Worm (Caenorhabditis elegans) whole organism, young adult: ENCODE results near the gene F21D9.2.

ENCODE experiments used
- B0261.1 ChIP-seq: sonication (generic microtip); optimal IDR thresholded peaks from 2 replicates; lab custom pipeline; 2016; ENCODE audit warnings: mild to moderate bottlenecking, missing genetic modification characterization, moderate library complexity, missing compliant biosample characterization
- C06A6.2 ChIP-seq: fragments of 200-800 bp; sonication (Bioruptor generic); conservative IDR thresholded peaks from 2 replicates; pipeline ENCODE4 v1.3.6; 2022; ENCODE audit warnings: missing genetic modification characterization, missing compliant biosample characterization
- F33H1.4 ChIP-seq: fragments of 200-800 bp; sonication (Bioruptor generic); IDR thresholded peaks from 2 replicates; pipeline ENCODE4 v1.3.6; 2022; ENCODE audit warnings: missing genetic modification reagents, missing genetic modification characterization, missing compliant biosample characterization
- F37B4.10 ChIP-seq: fragments of 200-800 bp; sonication (Bioruptor generic); IDR thresholded peaks from 2 replicates; pipeline ENCODE4 v1.3.6; 2022; ENCODE audit warnings: missing genetic modification characterization, missing compliant biosample characterization
- F55B11.4 ChIP-seq: sonication (generic microtip); optimal IDR thresholded peaks from 2 replicates; lab custom pipeline; 2016; ENCODE audit warnings: missing compliant biosample characterization, missing genetic modification characterization, borderline replicate concordance; ENCODE audit not compliant: insufficient read depth
- K11D2.4 ChIP-seq: fragments of 200-800 bp; sonication (Bioruptor generic); IDR thresholded peaks from 2 replicates; pipeline ENCODE4 v1.3.6; 2022; ENCODE audit warnings: missing genetic modification reagents, missing genetic modification characterization, missing compliant biosample characterization
- T26A5.8 ChIP-seq: sonication (generic microtip); optimal IDR thresholded peaks from 2 replicates; lab custom pipeline; 2016; ENCODE audit warnings: missing genetic modification characterization, missing compliant biosample characterization
- Y67H2A.10 ChIP-seq: fragments of 200-800 bp; sonication (Bioruptor generic); conservative IDR thresholded peaks from 2 replicates; pipeline ENCODE4 v1.3.6; 2022; ENCODE audit warnings: missing genetic modification reagents, missing genetic modification characterization, missing compliant biosample characterization
- Y79H2A.3 ChIP-seq: fragments of 200-800 bp; sonication (Bioruptor generic); conservative IDR thresholded peaks from 2 replicates; pipeline ENCODE4 v1.3.6; 2022; ENCODE audit warnings: missing genetic modification reagents, missing genetic modification characterization, missing compliant biosample characterization
- ama-1 ChIP-seq, 3 experiments: fragments of 150-350 bp in 1 of 3; sonication (generic microtip) in 2 of 3; optimal IDR thresholded peaks; 2 replicates each; lab custom pipeline; 2014 to 2018; ENCODE audit warnings: missing biosample characterization in 2 of 3, missing genetic modification characterization in 2 of 3, missing genetic modification reagents in 2 of 3
- atf-7 ChIP-seq: sonication (generic microtip); optimal IDR thresholded peaks from 2 replicates; lab custom pipeline; 2017; ENCODE audit warnings: mild to moderate bottlenecking, missing genetic modification characterization, missing compliant biosample characterization
- bed-1 ChIP-seq: fragments of 200-800 bp; sonication (Bioruptor generic); IDR thresholded peaks from 2 replicates; pipeline ENCODE4 v1.3.6; 2022; ENCODE audit warnings: missing genetic modification reagents, missing genetic modification characterization, missing compliant biosample characterization
- bed-2 ChIP-seq: fragments of 200-800 bp; sonication (Bioruptor generic); IDR thresholded peaks from 2 replicates; pipeline ENCODE4 v1.3.6; 2022; ENCODE audit warnings: missing genetic modification reagents, missing genetic modification characterization, missing compliant biosample characterization
- ceh-58 ChIP-seq: fragments of 200-800 bp; sonication (Bioruptor generic); IDR thresholded peaks from 2 replicates; pipeline ENCODE4 v1.3.6; 2022; ENCODE audit warnings: missing genetic modification characterization, missing compliant biosample characterization
- dpl-1 ChIP-seq: fragments of 150-350 bp; optimal IDR thresholded peaks from 2 replicates; lab custom pipeline; 2014; ENCODE audit warnings: missing biosample characterization, missing genetic modification reagents, missing genetic modification characterization
- egl-44 ChIP-seq: fragments of 200-800 bp; sonication (Bioruptor generic); IDR thresholded peaks from 2 replicates; pipeline ENCODE4 v1.3.6; 2022; ENCODE audit warnings: missing genetic modification reagents, missing genetic modification characterization, missing compliant biosample characterization
- egrh-3 ChIP-seq: fragments of 200-800 bp; sonication (Bioruptor generic); IDR thresholded peaks from 2 replicates; pipeline ENCODE4 v1.3.6; 2022; ENCODE audit warnings: missing genetic modification reagents, missing genetic modification characterization, missing compliant biosample characterization
- hlh-12 ChIP-seq: sonication (generic microtip); optimal IDR thresholded peaks from 2 replicates; lab custom pipeline; 2016; ENCODE audit warnings: missing genetic modification characterization, missing compliant biosample characterization
- let-526 ChIP-seq: fragments of 200-800 bp; sonication (Bioruptor generic); IDR thresholded peaks from 2 replicates; pipeline ENCODE4 v1.3.6; 2022; ENCODE audit warnings: missing genetic modification reagents, missing genetic modification characterization, missing compliant biosample characterization
- lin-26 ChIP-seq: fragments of 200-800 bp; sonication (Bioruptor generic); IDR thresholded peaks from 2 replicates; pipeline ENCODE4 v1.3.6; 2022; ENCODE audit warnings: missing genetic modification reagents, missing genetic modification characterization, missing compliant biosample characterization
- lin-40 ChIP-seq: sonication (generic microtip); optimal IDR thresholded peaks from 2 replicates; lab custom pipeline; 2016; ENCODE audit warnings: missing genetic modification characterization, mild to moderate bottlenecking, missing compliant biosample characterization, missing genotype, missing genetic modification reagents
- lsl-1 ChIP-seq: fragments of 200-800 bp; sonication (Bioruptor generic); optimal IDR thresholded peaks from 2 replicates; lab custom pipeline; 2018; ENCODE audit warnings: mild to moderate bottlenecking, missing genetic modification characterization, moderate library complexity, missing compliant biosample characterization
- lsy-27 ChIP-seq: sonication (generic microtip); optimal IDR thresholded peaks from 2 replicates; lab custom pipeline; 2017; ENCODE audit warnings: missing genetic modification characterization, mild to moderate bottlenecking, missing compliant biosample characterization, antibody characterized with exemption, missing genotype, borderline replicate concordance; ENCODE audit not compliant: insufficient read depth
- madf-6 ChIP-seq: fragments of 200-800 bp; sonication (Bioruptor generic); IDR thresholded peaks from 2 replicates; pipeline ENCODE4 v1.3.6; 2022; ENCODE audit warnings: missing genetic modification reagents, missing genetic modification characterization, missing compliant biosample characterization
- madf-8 ChIP-seq: fragments of 200-800 bp; sonication (Bioruptor generic); conservative IDR thresholded peaks from 2 replicates; pipeline ENCODE4 v1.3.6; 2022; ENCODE audit warnings: missing genetic modification reagents, missing genetic modification characterization, missing compliant biosample characterization
- mcd-1 ChIP-seq: fragments of 200-800 bp; sonication (Bioruptor generic); IDR thresholded peaks from 2 replicates; pipeline ENCODE4 v1.3.6; 2022; ENCODE audit warnings: missing genetic modification reagents, missing genetic modification characterization, missing compliant biosample characterization
- mxl-1 ChIP-seq: sonication (generic microtip); optimal IDR thresholded peaks from 2 replicates; lab custom pipeline; 2016; ENCODE audit warnings: missing genetic modification characterization, missing compliant biosample characterization
- nfya-1 ChIP-seq: sonication (generic microtip); optimal IDR thresholded peaks from 2 replicates; lab custom pipeline; 2017; ENCODE audit warnings: antibody characterized with exemption, missing compliant biosample characterization, missing genetic modification characterization, borderline replicate concordance; ENCODE audit not compliant: insufficient read depth
- nhr-80 ChIP-seq: sonication (generic microtip); optimal IDR thresholded peaks from 2 replicates; lab custom pipeline; 2016; ENCODE audit warnings: missing genetic modification characterization, missing compliant biosample characterization
- sdz-38 ChIP-seq: sonication (generic microtip); optimal IDR thresholded peaks from 2 replicates; lab custom pipeline; 2016; ENCODE audit warnings: missing genotype, missing genetic modification characterization, missing compliant biosample characterization
- snpc-3.4 ChIP-seq: sonication (generic microtip); optimal IDR thresholded peaks from 2 replicates; lab custom pipeline; 2017; ENCODE audit warnings: missing genetic modification characterization, mild to moderate bottlenecking, missing compliant biosample characterization, antibody characterized with exemption, moderate library complexity, missing genotype, missing genetic modification reagents
- somi-1 ChIP-seq: fragments of 200-800 bp; sonication (Bioruptor generic); optimal IDR thresholded peaks from 2 replicates; lab custom pipeline; 2018; ENCODE audit warnings: mild to moderate bottlenecking, missing genetic modification characterization, missing compliant biosample characterization
- zfh-2 ChIP-seq: fragments of 200-800 bp; sonication (Bioruptor generic); conservative IDR thresholded peaks from 2 replicates; pipeline ENCODE4 v1.3.6; 2022; ENCODE audit warnings: missing genetic modification reagents, missing genetic modification characterization, missing compliant biosample characterization
- ztf-28 ChIP-seq: fragments of 200-800 bp; sonication (Bioruptor generic); IDR thresholded peaks from 2 replicates; pipeline ENCODE4 v1.3.6; 2022; ENCODE audit warnings: missing genetic modification reagents, missing genetic modification characterization, missing compliant biosample characterization

F21D9.2 gene

DNA sequence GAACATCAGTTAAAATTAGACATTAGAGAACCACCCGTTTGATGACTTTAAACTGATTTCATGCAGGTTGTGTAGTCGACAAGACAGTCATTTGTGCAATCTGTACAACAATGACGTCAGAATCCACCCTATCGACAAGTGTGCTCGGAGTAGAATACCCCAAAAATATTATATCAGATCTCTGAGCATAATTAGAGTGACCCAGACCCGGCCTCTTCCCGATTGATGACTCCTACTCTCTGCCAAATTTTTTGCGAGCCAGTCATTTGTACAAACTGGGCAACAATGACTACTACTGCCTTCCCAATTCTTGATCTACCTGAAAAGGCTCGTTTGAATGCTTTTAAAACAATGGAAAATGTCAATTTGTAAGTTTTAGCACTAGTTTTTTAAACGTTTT lies 22.1 kb downstream of the F21D9.2 start, which contains the start of the genes fbxb-115 and fbxb-1:
Gene fbxb-115 (minus strand): TSS at position 101 of the 400 bp plus-strand sequence.
Gene fbxb-1 (plus strand): TSS at position 226 of the 400 bp plus-strand sequence.
- no peak for TF ChIP-seq mcd-1 (GFP tag; lab: Robert Waterston, UW)
- TF ChIP-seq lin-26 (GFP tag; lab: Robert Waterston, UW): no peak
- no peak for TF ChIP-seq ztf-28 (GFP tag; lab: Robert Waterston, UW)
- no peak for TF ChIP-seq bed-1 (GFP tag; lab: Robert Waterston, UW)
- no peak for TF ChIP-seq madf-8 (GFP tag; lab: Robert Waterston, UW)
- no peak for TF ChIP-seq ama-1 (optimal IDR thresholded peaks at IDR 0.05; lab: Kevin White, UChicago)
- no peak for TF ChIP-seq ama-1 (GFP tag; optimal IDR thresholded peaks at IDR 0.05; lab: Kevin White, UChicago)
- no peak for TF ChIP-seq Y79H2A.3 (GFP tag; lab: Robert Waterston, UW)
- TF ChIP-seq B0261.1 (tag; lab: Kevin White, UChicago): no peak
- no peak for TF ChIP-seq nhr-80 (tag; lab: Kevin White, UChicago)
- no peak for TF ChIP-seq T26A5.8 (tag; lab: Kevin White, UChicago)
- TF ChIP-seq sdz-38 (tag; lab: Kevin White, UChicago): no peak
- no peak for TF ChIP-seq let-526 (GFP tag; lab: Robert Waterston, UW)
- TF ChIP-seq bed-2 (GFP tag; lab: Robert Waterston, UW): no peak
- TF ChIP-seq C06A6.2 (GFP tag; lab: Robert Waterston, UW): no peak

DNA sequence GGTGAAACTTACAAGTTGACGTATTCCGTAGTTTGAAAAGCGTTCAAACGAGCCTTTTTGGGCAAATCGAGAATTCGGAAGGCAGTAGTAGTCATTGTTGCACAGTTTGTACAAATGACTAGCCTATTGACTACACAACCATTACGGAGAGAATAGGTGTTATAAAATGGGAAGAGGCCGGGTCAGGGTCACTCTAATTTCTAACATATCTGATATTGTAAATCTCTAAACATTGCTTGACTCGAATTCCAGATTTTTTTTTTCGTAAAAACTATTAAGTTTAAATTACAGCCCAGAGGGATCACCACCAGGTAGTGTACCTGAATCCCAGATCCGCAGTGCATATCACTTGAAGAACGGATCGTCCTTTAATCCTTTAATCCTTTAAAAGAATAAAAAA lies 25.0 kb downstream of the F21D9.2 start, which contains the start of gene fbxb-2:
Gene fbxb-2 (minus strand): TSS at position 101 of the 400 bp plus-strand sequence.
- TF ChIP-seq lsl-1: no peak
- no peak for TF ChIP-seq dpl-1
- no peak for TF ChIP-seq somi-1 (GFP tag; lab: Kevin White, UChicago)

DNA sequence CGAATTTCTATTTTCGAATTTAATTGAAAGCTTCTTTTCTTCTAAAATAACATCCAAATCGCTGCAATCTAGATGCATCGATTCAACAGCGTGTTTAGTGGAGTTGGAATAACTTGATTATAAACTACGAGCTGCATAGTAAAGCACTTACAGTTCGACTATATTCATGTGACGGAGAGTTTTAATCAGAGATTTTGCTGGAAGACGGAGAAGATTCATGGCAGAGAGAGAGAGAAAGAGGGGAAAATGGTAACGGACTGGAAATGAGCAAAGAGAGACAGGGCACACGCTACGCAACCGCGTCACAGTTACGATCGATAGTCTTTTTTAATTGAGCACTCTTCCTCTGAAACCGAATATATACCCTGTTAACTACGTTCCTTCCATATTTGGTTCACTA lies 28.8 kb downstream of the F21D9.2 start, which contains the start of gene fbxb-116:
Gene fbxb-116 (plus strand): TSS at position 301 of the 400 bp plus-strand sequence.
- TF ChIP-seq atf-7 (tag; lab: Kevin White, UChicago): no peak

DNA sequence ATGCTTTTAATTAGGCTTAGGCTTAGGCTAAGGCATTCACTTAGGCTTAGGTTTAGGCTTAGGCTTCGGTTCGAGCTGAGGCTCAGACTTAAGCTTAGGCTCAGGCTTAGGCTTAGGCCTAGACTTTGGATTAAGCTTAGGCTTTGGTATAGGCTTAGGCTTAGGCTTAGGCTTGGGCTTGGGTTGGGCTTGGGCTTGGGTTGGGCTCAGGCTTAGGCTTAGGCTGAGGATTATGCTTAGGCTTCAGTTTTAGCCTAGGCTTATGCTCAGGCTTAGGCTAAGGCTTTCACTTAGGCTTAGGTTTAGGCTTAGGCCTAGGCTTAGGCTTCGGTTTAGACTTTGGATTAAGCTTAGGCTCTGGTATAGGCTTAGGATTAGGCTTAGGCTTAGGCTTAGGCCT lies 31.1 kb downstream of the F21D9.2 start:
- TF ChIP-seq mxl-1 (tag; lab: Kevin White, UChicago): no peak
- TF ChIP-seq F33H1.4 (GFP tag; lab: Robert Waterston, UW): no peak
- TF ChIP-seq nfya-1: no peak
- no peak for TF ChIP-seq ztf-28 (GFP tag; lab: Robert Waterston, UW)
- no peak for TF ChIP-seq lsy-27 (tag; lab: Kevin White, UChicago)
- no peak for TF ChIP-seq somi-1 (GFP tag; lab: Kevin White, UChicago)
- no peak for TF ChIP-seq nhr-80 (tag; lab: Kevin White, UChicago)
- TF ChIP-seq F37B4.10 (GFP tag; lab: Robert Waterston, UW): no peak

DNA sequence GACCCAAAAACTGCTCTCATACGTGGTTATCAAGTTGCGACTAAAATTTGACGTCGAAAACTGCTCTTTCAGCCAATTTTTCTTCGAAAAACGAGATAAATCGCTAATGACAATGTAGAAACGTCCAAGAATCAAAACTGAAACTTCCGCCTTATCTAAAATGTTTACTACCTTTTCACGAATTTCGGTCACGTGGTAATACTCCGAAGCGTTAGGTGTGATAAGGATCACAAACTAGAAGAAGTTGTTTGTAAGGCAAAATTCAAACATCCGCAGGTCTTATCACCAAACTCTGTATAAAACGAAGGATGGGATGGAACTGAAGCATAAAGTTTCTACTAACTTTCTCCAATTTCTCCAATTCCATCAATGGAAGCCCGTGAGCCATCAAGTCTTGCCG lies 31.8 kb downstream of the F21D9.2 start, which contains the start of gene sqst-3:
Gene sqst-3 (plus strand): TSS at position 370 of the 400 bp plus-strand sequence.
- no peak for TF ChIP-seq Y67H2A.10

DNA sequence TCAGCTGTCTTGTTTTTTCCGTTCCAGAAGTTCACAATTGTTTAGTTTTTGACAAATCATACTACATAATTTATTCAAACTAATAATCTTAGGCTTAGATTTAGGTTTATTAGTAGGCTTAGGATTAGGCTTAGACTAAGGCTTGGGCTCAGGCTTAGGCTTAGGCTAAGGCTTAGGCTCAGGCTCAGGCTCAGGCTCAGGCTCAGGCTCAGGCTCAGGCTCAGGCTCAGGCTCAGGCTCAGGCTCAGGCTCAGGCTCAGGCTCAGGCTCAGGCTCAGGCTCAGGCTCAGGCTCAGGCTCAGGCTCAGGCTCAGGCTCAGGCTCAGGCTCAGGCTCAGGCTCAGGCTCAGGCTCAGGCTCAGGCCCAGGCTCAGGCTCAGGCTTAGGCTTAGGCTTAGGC lies 33.3 kb downstream of the F21D9.2 start:
- TF ChIP-seq egrh-3 (GFP tag; lab: Robert Waterston, UW) (peak; percentile 95), zfh-2 (GFP tag; lab: Robert Waterston, UW) (peak; percentile 39; the same call in 1 of the 2 replicates)

DNA sequence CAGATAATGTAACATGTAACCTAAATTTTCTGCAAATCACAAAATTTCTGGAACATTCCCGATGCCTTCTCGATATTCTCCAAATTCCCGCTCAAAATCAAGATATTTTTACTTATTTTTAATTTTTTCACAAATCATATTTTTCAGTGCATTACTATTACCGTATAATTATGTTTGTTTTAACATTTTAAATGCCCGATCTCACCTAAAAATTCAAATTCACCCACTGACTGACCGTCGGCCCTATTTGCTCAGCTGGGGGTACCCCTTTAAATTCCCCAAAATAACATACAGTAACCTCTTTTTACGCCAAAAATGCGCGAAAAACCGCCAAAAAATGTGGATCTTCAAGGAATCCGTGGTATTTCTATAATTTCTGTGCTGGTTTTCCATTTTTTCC lies 44.6 kb downstream of the F21D9.2 start, which contains the start of gene oac-49:
Gene oac-49 (plus strand): TSS at position 301 of the 400 bp plus-strand sequence.
- TF ChIP-seq ceh-58 (GFP tag; lab: Robert Waterston, UW) (no peak), K11D2.4 (GFP tag; lab: Robert Waterston, UW) (no peak), madf-6 (GFP tag; lab: Robert Waterston, UW) (no peak), ama-1 (optimal IDR thresholded peaks at IDR 0.05; lab: Kevin White, UChicago) (no peak), ama-1 (GFP tag; optimal IDR thresholded peaks at IDR 0.05; lab: Kevin White, UChicago) (no peak), F55B11.4 (no peak), egl-44 (no peak), hlh-12 (tag; lab: Kevin White, UChicago) (no peak), lin-40 (tag; lab: Kevin White, UChicago) (no peak), snpc-3.4 (tag; lab: Kevin White, UChicago) (no peak)
